Worm (Caenorhabditis elegans) whole organism, L2 larva: ENCODE data around the gene Y43F4A.1.

Experiments used
- ZK546.5 ChIP-seq: sonication (generic microtip); optimal IDR thresholded peaks from 2 replicates; lab custom pipeline; 2017; ENCODE audit warnings: missing biosample characterization, missing genetic modification characterization
- nhr-11 ChIP-seq: fragments of 150-350 bp; optimal IDR thresholded peaks from 2 replicates; lab custom pipeline; 2014; ENCODE audit warnings: missing biosample characterization, missing genetic modification characterization
- snpc-4 ChIP-seq: fragments of 150-350 bp; optimal IDR thresholded peaks from 2 replicates; lab custom pipeline; 2014; ENCODE audit warnings: missing biosample characterization, missing genetic modification characterization
- unc-62 ChIP-seq: fragments of 150-350 bp; optimal IDR thresholded peaks from 2 replicates; lab custom pipeline; 2014; ENCODE audit warnings: missing biosample characterization, missing genetic modification reagents, missing genetic modification characterization

DNA sequence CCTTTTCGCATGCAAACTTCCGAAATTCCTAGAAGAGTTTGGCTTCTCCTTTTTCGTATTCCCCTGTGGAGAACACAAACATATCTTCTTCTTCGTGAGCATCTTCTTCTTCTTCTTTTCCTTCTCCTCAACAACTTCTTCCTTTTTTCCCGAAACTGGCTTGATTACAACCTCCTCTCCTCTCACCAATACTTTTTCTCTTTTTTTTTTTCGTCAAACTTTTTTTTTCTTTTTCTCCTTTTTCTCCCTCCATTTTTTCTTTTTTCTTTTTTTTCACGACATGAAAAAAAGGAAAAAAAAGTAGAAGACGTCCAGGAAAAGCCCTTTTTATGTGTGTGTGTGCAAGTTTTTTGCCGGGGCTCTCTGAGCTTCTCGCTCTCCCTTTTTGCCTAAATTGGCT lies 48.0 kb downstream of the Y43F4A.1 start:
- TF ChIP-seq ZK546.5 (tag; lab: Kevin White, UChicago) (no peak), unc-62 (GFP tag; lab: Kevin White, UChicago) (no peak), snpc-4 (no peak), nhr-11 (tag; lab: Kevin White, UChicago) (no peak)
